Fruit fly (Drosophila melanogaster) whole organism, embryonic: ENCODE measurements around the gene DnaJ-H.

Experiments used
- Awh ChIP-seq: fragments of 200-800 bp; sonication (Bioruptor generic); IDR thresholded peaks from 2 replicates; pipeline ENCODE4, ENCODE4 v1.3.6; 2022; ENCODE audit warnings: missing biosample characterization, missing genetic modification characterization
- CG10209 ChIP-seq: fragments of 200-800 bp; sonication (Bioruptor generic); optimal IDR thresholded peaks from 3 replicates; lab custom pipeline; 2017; ENCODE audit warnings: missing biosample characterization, mild to moderate bottlenecking, missing genetic modification characterization, missing genetic modification reagents
- CG10979 ChIP-seq: fragments of 200-800 bp; sonication (Bioruptor generic); optimal IDR thresholded peaks from 2 replicates; lab custom pipeline; 2018; ENCODE audit warnings: missing biosample characterization, mild to moderate bottlenecking, missing genetic modification characterization, moderate library complexity
- CG11723 ChIP-seq: fragments of 200-800 bp; sonication (Bioruptor generic); optimal IDR thresholded peaks from 2 replicates; lab custom pipeline; 2017; ENCODE audit warnings: missing biosample characterization, mild to moderate bottlenecking, missing genetic modification characterization
- CG12104 ChIP-seq: fragments of 200-800 bp; sonication (Bioruptor generic); optimal IDR thresholded peaks from 3 replicates; lab custom pipeline; 2016; ENCODE audit warnings: missing biosample characterization, missing genetic modification characterization
- CG12299 ChIP-seq: fragments of 200-800 bp; sonication (Bioruptor generic); optimal IDR thresholded peaks from 2 replicates; lab custom pipeline; 2018; ENCODE audit warnings: missing biosample characterization, mild to moderate bottlenecking, missing genetic modification characterization
- CG14014 ChIP-seq: fragments of 200-800 bp; sonication (Bioruptor generic); IDR thresholded peaks from 2 replicates; pipeline ENCODE4 v1.3.6; 2022; ENCODE audit warnings: missing biosample characterization, missing genetic modification characterization
- CG17829 ChIP-seq: fragments of 200-800 bp; optimal IDR thresholded peaks from 2 replicates; lab custom pipeline; 2019; ENCODE audit warnings: missing biosample characterization, mild to moderate bottlenecking, missing genetic modification characterization, moderate library complexity
- CG30403 ChIP-seq: fragments of 200-800 bp; sonication (Bioruptor generic); optimal IDR thresholded peaks from 3 replicates; lab custom pipeline; 2016; ENCODE audit warnings: missing biosample characterization, missing genetic modification characterization
- CG31441 ChIP-seq: fragments of 200-800 bp; sonication (Bioruptor generic); IDR thresholded peaks from 2 replicates; pipeline ENCODE4 v1.3.6; 2022; ENCODE audit warnings: missing biosample characterization, missing genetic modification characterization
- CG4424 ChIP-seq: fragments of 200-800 bp; sonication (Bioruptor generic); optimal IDR thresholded peaks from 3 replicates; lab custom pipeline; 2016; ENCODE audit warnings: missing biosample characterization, missing genetic modification characterization
- CG4617 ChIP-seq: fragments of 200-800 bp; sonication (Bioruptor generic); optimal IDR thresholded peaks from 3 replicates; lab custom pipeline; 2016; ENCODE audit warnings: missing biosample characterization, missing genetic modification characterization, borderline replicate concordance
- CG4707 ChIP-seq: fragments of 200-800 bp; sonication (Bioruptor generic); optimal IDR thresholded peaks from 2 replicates; lab custom pipeline; 2018; ENCODE audit warnings: missing biosample characterization, mild to moderate bottlenecking, missing genetic modification characterization, moderate library complexity
- CG6689 ChIP-seq: fragments of 200-800 bp; sonication (Bioruptor generic); IDR thresholded peaks from 2 replicates; pipeline ENCODE4 v1.3.6; 2022; ENCODE audit warnings: missing biosample characterization, missing genetic modification characterization
- CG7745 ChIP-seq: fragments of 200-800 bp; sonication (Bioruptor generic); optimal IDR thresholded peaks from 2 replicates; lab custom pipeline; 2018; ENCODE audit warnings: missing biosample characterization, mild to moderate bottlenecking, missing genetic modification characterization, moderate library complexity
- CG7963 ChIP-seq: fragments of 200-800 bp; sonication (Bioruptor generic); IDR thresholded peaks from 3 replicates; pipeline ENCODE4 v1.3.6; 2022; ENCODE audit warnings: missing biosample characterization, missing genetic modification characterization; ENCODE audit not compliant: partially characterized antibody
- CG9437 ChIP-seq: fragments of 200-800 bp; sonication (Bioruptor generic); optimal IDR thresholded peaks from 2 replicates; lab custom pipeline; 2018; ENCODE audit warnings: missing biosample characterization, mild to moderate bottlenecking, missing genetic modification characterization
- CrebB ChIP-seq: fragments of 200-800 bp; sonication (Bioruptor generic); optimal IDR thresholded peaks from 3 replicates; lab custom pipeline; 2018; ENCODE audit warnings: missing biosample characterization, mild to moderate bottlenecking, missing genetic modification characterization
- Dbx ChIP-seq: fragments of 200-800 bp; sonication (Bioruptor generic); IDR thresholded peaks from 3 replicates; pipeline ENCODE4 v1.3.6; 2022; ENCODE audit warnings: missing biosample characterization, missing genetic modification characterization
- Dek ChIP-seq: fragments of 200-800 bp; sonication (Bioruptor generic); optimal IDR thresholded peaks from 3 replicates; lab custom pipeline; 2019; ENCODE audit warnings: missing biosample characterization, mild to moderate bottlenecking, missing genetic modification characterization, moderate library complexity
- Elba2 ChIP-seq: fragments of 200-800 bp; sonication (Bioruptor generic); optimal IDR thresholded peaks from 3 replicates; lab custom pipeline; 2016; ENCODE audit warnings: missing biosample characterization, missing genetic modification characterization
- Ets65A ChIP-seq: fragments of 200-800 bp; sonication (Bioruptor generic); peaks from one replicate; lab custom pipeline; 2016; ENCODE audit warnings: missing biosample characterization, missing genetic modification characterization
- Gug ChIP-seq: fragments of 200-800 bp; sonication (Bioruptor generic); IDR thresholded peaks from 4 replicates; pipeline ENCODE4 v1.3.6; 2022; ENCODE audit warnings: missing biosample characterization, missing genetic modification characterization
- HLHmδ ChIP-seq: fragments of 200-800 bp; sonication (Bioruptor generic); optimal IDR thresholded peaks from 2 replicates; lab custom pipeline; 2018; ENCODE audit warnings: missing biosample characterization, mild to moderate bottlenecking, missing genetic modification characterization, moderate library complexity
- Kr ChIP-seq: fragments of 200-800 bp; sonication (Bioruptor generic); optimal IDR thresholded peaks from 2 replicates; lab custom pipeline; 2017; ENCODE audit warnings: missing biosample characterization, mild to moderate bottlenecking, missing genetic modification characterization
- MBD-R2 ChIP-seq: fragments of 200-800 bp; sonication (Bioruptor generic); IDR thresholded peaks from 2 replicates; pipeline ENCODE4 v1.3.6; 2022; ENCODE audit warnings: missing biosample characterization, missing genetic modification characterization
- MESR4 ChIP-seq: fragments of 200-800 bp; sonication (Bioruptor generic); optimal IDR thresholded peaks from 2 replicates; lab custom pipeline; 2018; ENCODE audit warnings: missing biosample characterization, mild to moderate bottlenecking, missing genetic modification characterization, moderate library complexity
- Med ChIP-seq: fragments of 200-800 bp; sonication (Bioruptor generic); peaks from one replicate; lab custom pipeline; 2016; ENCODE audit warnings: missing biosample characterization, missing genetic modification characterization, mild to moderate bottlenecking, inconsistent platforms, moderate library complexity
- Sin3A ChIP-seq: fragments of >200 bp; optimal IDR thresholded peaks from 2 replicates; lab custom pipeline; 2018
- Xbp1 ChIP-seq: fragments of 200-800 bp; sonication (Bioruptor generic); optimal IDR thresholded peaks from 3 replicates; lab custom pipeline; 2016; ENCODE audit warnings: missing biosample characterization, mild to moderate bottlenecking, missing genetic modification characterization
- YL-1 ChIP-seq: fragments of 200-800 bp; sonication (Bioruptor generic); optimal IDR thresholded peaks from 3 replicates; lab custom pipeline; 2017; ENCODE audit warnings: missing biosample characterization, mild to moderate bottlenecking, missing genetic modification characterization
- amos ChIP-seq: fragments of 200-800 bp; sonication (Bioruptor generic); IDR thresholded peaks from 2 replicates; pipeline ENCODE4 v1.3.6; 2022; ENCODE audit warnings: missing biosample characterization, missing genetic modification characterization; ENCODE audit not compliant: partially characterized antibody
- ara ChIP-seq: fragments of 200-800 bp; sonication (Bioruptor generic); IDR thresholded peaks from 2 replicates; pipeline ENCODE4 v1.3.6; 2022; ENCODE audit warnings: missing biosample characterization, missing genetic modification characterization
- dysf ChIP-seq: fragments of 200-800 bp; sonication (Bioruptor generic); IDR thresholded peaks from 3 replicates; pipeline ENCODE4 v1.3.6; 2022; ENCODE audit warnings: missing biosample characterization, missing genetic modification characterization
- mld ChIP-seq: fragments of 200-800 bp; sonication (Bioruptor generic); IDR thresholded peaks from 3 replicates; pipeline ENCODE4 v1.3.6; 2022; ENCODE audit warnings: missing biosample characterization, missing genetic modification characterization; ENCODE audit not compliant: partially characterized antibody
- onecut ChIP-seq: fragments of 200-800 bp; sonication (Bioruptor generic); IDR thresholded peaks from 2 replicates; pipeline ENCODE4 v1.3.6; 2022; ENCODE audit warnings: missing biosample characterization, missing genetic modification characterization
- pan ChIP-seq, 4 experiments: fragments of >200 bp in 3 of 4; fragments of 200-800 bp in 1 of 4; sonication (Bioruptor generic) in 1 of 4; optimal IDR thresholded peaks in 3 of 4; IDR thresholded peaks in 1 of 4; 2 replicates each; pipeline versions ENCODE4 v1.3.6 to Lab custom; 2017 to 2022; ENCODE audit warnings: missing biosample characterization in 2 of 4, missing genetic modification characterization in 2 of 4, mixed read lengths in 1 of 4
- sens-2 ChIP-seq: fragments of 200-800 bp; sonication (Bioruptor generic); IDR thresholded peaks from 2 replicates; pipeline ENCODE4 v1.3.6; 2022; ENCODE audit warnings: missing biosample characterization, missing genetic modification characterization
- slou ChIP-seq: fragments of 200-800 bp; sonication (Bioruptor generic); optimal IDR thresholded peaks from 3 replicates; lab custom pipeline; 2016; ENCODE audit warnings: missing biosample characterization, missing genetic modification characterization
- trem ChIP-seq: fragments of 200-800 bp; optimal IDR thresholded peaks from 3 replicates; lab custom pipeline; 2019; ENCODE audit warnings: missing biosample characterization, mild to moderate bottlenecking, missing genetic modification characterization, moderate library complexity
- wor ChIP-seq: fragments of 200-800 bp; sonication (Bioruptor generic); IDR thresholded peaks from 2 replicates; pipeline ENCODE4 v1.3.6; 2022; ENCODE audit warnings: missing biosample characterization, missing genetic modification characterization

Gene DnaJ-H

dm6 chr2L:13203437-13204137 is 37.7 kb upstream of the DnaJ-H start, which contains the start of gene Pect (continued):
- TF ChIP-seq amos (GFP tag; lab: Robert Waterston, UW) (peak; percentile 64), sens-2 (GFP tag; lab: Robert Waterston, UW) (no peak)

- TF ChIP-seq CG11723 (GFP tag; lab: Kevin White, UChicago) (no peak), MESR4 (GFP tag; lab: Kevin White, UChicago) (peak; percentile 64), CG6689 (GFP tag; lab: Robert Waterston, UW) (0 out of 2 replicates have a peak, but pooled peaks have one; percentile 12), Elba2 (peak; percentile 30), YL-1 (peak; percentile 5), CrebB (tag; lab: Kevin White, UChicago) (no peak), Kr (GFP tag; lab: Kevin White, UChicago) (no peak), onecut (no peak), HLHmδ (GFP tag; lab: Kevin White, UChicago) (no peak), dysf (GFP tag; lab: Robert Waterston, UW) (peak; percentile 40; the same call in 1 of the 3 replicates), CG12299 (tag; lab: Kevin White, UChicago) (peak; percentile 40), CG17829 (tag; lab: Kevin White, UChicago) (no peak), MBD-R2 (GFP tag; lab: Robert Waterston, UW) (peak; percentile 44), pan (optimal IDR thresholded peaks at IDR 0.05; lab: Kevin White, UChicago) (no peak), pan (GFP tag; optimal IDR thresholded peaks at IDR 0.05 in 1 of 2, IDR thresholded peaks at IDR 0.05 in 1 of 2) (peak in 1 of 2 experiments; percentile 53), CG4617 (GFP tag; lab: Kevin White, UChicago) (peak; percentile 71), ara (0 out of 2 replicates have a peak, but pooled peaks have one; percentile 1), CG10209 (GFP tag; lab: Kevin White, UChicago) (no peak), amos (GFP tag; lab: Robert Waterston, UW) (0 out of 2 replicates have a peak, but pooled peaks have one; percentile 9), trem (tag; lab: Kevin White, UChicago) (peak; percentile 43), Awh (0 out of 2 replicates have a peak, but pooled peaks have one; percentile 9), CG14014 (GFP tag; lab: Robert Waterston, UW) (0 out of 2 replicates have a peak, but pooled peaks have one; percentile 13), CG9437 (GFP tag; lab: Kevin White, UChicago) (peak; percentile 29), Xbp1 (GFP tag; lab: Kevin White, UChicago) (no peak), CG7745 (tag; lab: Kevin White, UChicago) (no peak), Gug (GFP tag; lab: Robert Waterston, UW) (no peak), Sin3A (lab: Kevin White, UChicago) (no peak), mld (GFP tag; lab: Robert Waterston, UW) (0 out of 3 replicates have a peak, but pooled peaks have one; percentile 29), CG30403 (peak; percentile 50), CG4707 (GFP tag; lab: Kevin White, UChicago) (peak; percentile 89)
Observed at dm6 chr2L:13202960-13203436, 37.1 kb upstream of the DnaJ-H start, which contains the start of gene CG16972. Gene CG16972, minus strand, starts transcription at chr2L:13203295.

dm6 chr2L:13195822-13196221 is 29.9 kb upstream of the DnaJ-H start:
- TF ChIP-seq slou (GFP tag; lab: Kevin White, UChicago) (no peak), Med (GFP tag; lab: Kevin White, UChicago) (peak; percentile 65), Dek (tag; lab: Kevin White, UChicago) (no peak), CG7963 (no peak), CG31441 (GFP tag; lab: Robert Waterston, UW) (no peak), wor (no peak), CG10979 (tag; lab: Kevin White, UChicago) (no peak), CG12104 (GFP tag; lab: Kevin White, UChicago) (no peak), CG4424 (GFP tag; lab: Kevin White, UChicago) (no peak), Ets65A (GFP tag; lab: Kevin White, UChicago) (peak; percentile 93), Dbx (GFP tag; lab: Robert Waterston, UW) (0 out of 3 replicates have a peak, but pooled peaks have one; percentile 13)
